Worm (Caenorhabditis elegans) whole organism, L4 larva: ENCODE results near the gene rif-1.1.

ENCODE experiments used
- F49E8.2 ChIP-seq: sonication (generic microtip); optimal IDR thresholded peaks from 2 replicates; lab custom pipeline; 2016; ENCODE audit warnings: missing compliant biosample characterization, mild to moderate bottlenecking, missing genetic modification characterization, borderline replicate concordance
- T20F7.1 ChIP-seq: fragments of 200-800 bp; sonication (Bioruptor generic); optimal IDR thresholded peaks from 2 replicates; lab custom pipeline; 2018; ENCODE audit warnings: mild to moderate bottlenecking, missing genetic modification characterization, missing compliant biosample characterization
- Y105C5A.15 ChIP-seq: fragments of 200-800 bp; sonication (Bioruptor generic); IDR thresholded peaks from 2 replicates; pipeline ENCODE4 v1.3.6; 2022; ENCODE audit warnings: missing genetic modification characterization, missing compliant biosample characterization
- Y75B8A.6 ChIP-seq: fragments of 200-800 bp; sonication (Bioruptor generic); IDR thresholded peaks from 2 replicates; pipeline ENCODE4 v1.3.6; 2022; ENCODE audit warnings: missing genetic modification reagents, missing genetic modification characterization, missing compliant biosample characterization
- aha-1 ChIP-seq: fragments of 150-350 bp; peaks from one replicate; lab custom pipeline; 2014; ENCODE audit warnings: missing biosample characterization, missing genetic modification characterization
- ama-1 ChIP-seq: fragments of 150-350 bp; optimal IDR thresholded peaks from 2 replicates; lab custom pipeline; 2014; ENCODE audit warnings: inconsistent platforms, mixed read lengths
- ceh-32 ChIP-seq: sonication (generic microtip); optimal IDR thresholded peaks from 2 replicates; lab custom pipeline; 2016; ENCODE audit warnings: mild to moderate bottlenecking, missing genetic modification characterization, missing compliant biosample characterization; ENCODE audit not compliant: poor library complexity
- ceh-82 ChIP-seq: sonication (generic microtip); optimal IDR thresholded peaks from 2 replicates; lab custom pipeline; 2017; ENCODE audit warnings: missing biosample characterization, missing genetic modification characterization
- dmd-6 ChIP-seq: fragments of 200-800 bp; sonication (Bioruptor generic); IDR thresholded peaks from 2 replicates; pipeline ENCODE4 v1.3.6; 2022; ENCODE audit warnings: missing genetic modification reagents, missing genetic modification characterization, missing compliant biosample characterization
- dmd-9 ChIP-seq: fragments of 200-800 bp; sonication (Bioruptor generic); IDR thresholded peaks from 2 replicates; pipeline ENCODE4 v1.3.6; 2022; ENCODE audit warnings: missing genetic modification reagents, missing genetic modification characterization, missing compliant biosample characterization
- dve-1 ChIP-seq: sonication (generic microtip); optimal IDR thresholded peaks from 2 replicates; lab custom pipeline; 2017; ENCODE audit warnings: antibody characterized with exemption, mild to moderate bottlenecking, missing genetic modification characterization, missing compliant biosample characterization; ENCODE audit not compliant: insufficient read depth
- gei-8 ChIP-seq: fragments of 200-800 bp; sonication (Bioruptor generic); optimal IDR thresholded peaks from 2 replicates; lab custom pipeline; 2018; ENCODE audit warnings: mild to moderate bottlenecking, missing genetic modification characterization, missing compliant biosample characterization
- hif-1 ChIP-seq, 2 experiments: sonication (generic microtip); optimal IDR thresholded peaks; 2 replicates each; lab custom pipeline; 2016 to 2017; ENCODE audit warnings: missing compliant biosample characterization in 2 of 2, missing genetic modification characterization in 2 of 2, missing genetic modification reagents in 2 of 2, missing genotype in 2 of 2, mild to moderate bottlenecking in 1 of 2
- hlh-11 ChIP-seq: fragments of 200-800 bp; sonication (Bioruptor generic); optimal IDR thresholded peaks from 2 replicates; lab custom pipeline; 2018; ENCODE audit warnings: mild to moderate bottlenecking, missing genetic modification characterization, missing compliant biosample characterization
- hlh-30 ChIP-seq: sonication (generic microtip); optimal IDR thresholded peaks from 2 replicates; lab custom pipeline; 2017; ENCODE audit warnings: antibody characterized with exemption, mild to moderate bottlenecking, missing genetic modification characterization, missing compliant biosample characterization; ENCODE audit not compliant: insufficient read depth
- lin-13 ChIP-seq: fragments of 150-350 bp; optimal IDR thresholded peaks from 2 replicates; lab custom pipeline; 2014; ENCODE audit warnings: missing biosample characterization, missing genetic modification reagents, missing genetic modification characterization
- lin-15B ChIP-seq: fragments of 150-350 bp; sonication (generic microtip); optimal IDR thresholded peaks from 3 replicates; lab custom pipeline; 2014; ENCODE audit warnings: missing biosample characterization, missing genetic modification characterization
- lsy-2 ChIP-seq, 2 experiments: fragments of 150-350 bp in 1 of 2; sonication (generic microtip) in 1 of 2; optimal IDR thresholded peaks; 2 replicates each; lab custom pipeline; 2014 to 2017; ENCODE audit warnings: missing biosample characterization in 2 of 2, missing genetic modification characterization in 2 of 2
- madf-5 ChIP-seq, 2 experiments: fragments of 200-800 bp; sonication (Bioruptor generic); IDR thresholded peaks; 2 replicates each; pipeline ENCODE4 v1.3.6; 2022; ENCODE audit warnings: missing compliant biosample characterization in 2 of 2, missing genetic modification characterization in 2 of 2
- madf-9 ChIP-seq: fragments of 200-800 bp; sonication (Bioruptor generic); conservative IDR thresholded peaks from 2 replicates; pipeline ENCODE4 v1.3.6; 2022; ENCODE audit warnings: missing genetic modification reagents, missing genetic modification characterization, missing compliant biosample characterization
- mdl-1 ChIP-seq, 2 experiments: fragments of 150-350 bp in 1 of 2; sonication (generic microtip) in 1 of 2; optimal IDR thresholded peaks; 2 replicates each; lab custom pipeline; 2014 to 2017; ENCODE audit warnings: missing biosample characterization in 2 of 2, missing genetic modification characterization in 2 of 2
- mdt-29 ChIP-seq: fragments of 200-800 bp; sonication (Bioruptor generic); IDR thresholded peaks from 2 replicates; pipeline ENCODE4 v1.3.6; 2022; ENCODE audit warnings: missing genetic modification reagents, missing genetic modification characterization, missing compliant biosample characterization
- mep-1 ChIP-seq: fragments of 150-350 bp; sonication (generic microtip); optimal IDR thresholded peaks from 3 replicates; lab custom pipeline; 2014; ENCODE audit warnings: missing biosample characterization, missing genetic modification characterization
- mes-2 ChIP-seq: sonication (generic microtip); optimal IDR thresholded peaks from 2 replicates; lab custom pipeline; 2016; ENCODE audit warnings: missing genotype, mild to moderate bottlenecking, missing genetic modification characterization, missing compliant biosample characterization; ENCODE audit not compliant: poor library complexity, severe bottlenecking
- nhr-111 ChIP-seq: fragments of 200-800 bp; sonication (Bioruptor generic); optimal IDR thresholded peaks from 2 replicates; lab custom pipeline; 2018; ENCODE audit warnings: mild to moderate bottlenecking, missing genetic modification characterization, missing compliant biosample characterization
- nhr-25 ChIP-seq: sonication (generic microtip); optimal IDR thresholded peaks from 2 replicates; lab custom pipeline; 2017; ENCODE audit warnings: missing genetic modification characterization, mild to moderate bottlenecking, missing compliant biosample characterization, antibody characterized with exemption, moderate library complexity, borderline replicate concordance; ENCODE audit not compliant: insufficient read depth
- nhr-28 ChIP-seq: fragments of 150-350 bp; optimal IDR thresholded peaks from 2 replicates; lab custom pipeline; 2014; ENCODE audit warnings: missing biosample characterization, missing genetic modification characterization
- php-3 ChIP-seq: fragments of 200-800 bp; sonication (Bioruptor generic); IDR thresholded peaks from 2 replicates; pipeline ENCODE4 v1.3.6; 2022; ENCODE audit warnings: missing genetic modification reagents, missing genetic modification characterization, missing compliant biosample characterization
- pqm-1 ChIP-seq: sonication (generic microtip); optimal IDR thresholded peaks from 2 replicates; lab custom pipeline; 2017; ENCODE audit warnings: missing biosample characterization, missing genetic modification characterization
- snpc-1.2 ChIP-seq: fragments of 200-800 bp; sonication (Bioruptor generic); IDR thresholded peaks from 2 replicates; pipeline ENCODE4 v1.3.6; 2022; ENCODE audit warnings: missing genetic modification reagents, missing genetic modification characterization, missing compliant biosample characterization
- tra-1 ChIP-seq: fragments of 200-800 bp; sonication (Bioruptor generic); IDR thresholded peaks from 2 replicates; pipeline ENCODE4 v1.3.6; 2022; ENCODE audit warnings: missing genetic modification reagents, missing genetic modification characterization, missing compliant biosample characterization
- unc-62 ChIP-seq, 3 experiments: fragments of 150-350 bp in 1 of 3; sonication (generic microtip); optimal IDR thresholded peaks in 2 of 3; peaks in 1 of 3; 1 replicate in 1 of 3; 2 replicates in 2 of 3; lab custom pipeline; 2014 to 2017; ENCODE audit warnings: missing biosample characterization in 3 of 3, missing genetic modification characterization in 3 of 3, missing genetic modification reagents in 3 of 3, missing genotype in 1 of 3
- zag-1 ChIP-seq: fragments of 150-350 bp; optimal IDR thresholded peaks from 2 replicates; lab custom pipeline; 2014; ENCODE audit warnings: missing biosample characterization, missing genetic modification characterization
- zfp-3 ChIP-seq: fragments of 200-800 bp; sonication (Bioruptor generic); conservative IDR thresholded peaks from 2 replicates; pipeline ENCODE4 v1.3.6; 2022; ENCODE audit warnings: missing genetic modification reagents, missing genetic modification characterization, missing compliant biosample characterization

The rif-1.1 gene

ce11 chrIV:17474047-17474446 lies 13.0 kb upstream of the rif-1.1 start (continued):
- TF ChIP-seq nhr-111: no peak
- 0 out of 2 replicates have a peak, but pooled peaks have one; percentile 18 for TF ChIP-seq mdt-29
- no peak for TF ChIP-seq aha-1 (tag; lab: Kevin White, UChicago)
- TF ChIP-seq snpc-1.2: no peak
- TF ChIP-seq dmd-9 (GFP tag; lab: Robert Waterston, UW): no peak
- no peak for TF ChIP-seq madf-5 (GFP tag; IDR thresholded peaks at IDR 0.05; lab: Robert Waterston, UW)
- TF ChIP-seq zag-1: no peak

ce11 chrIV:17473034-17473433 lies 12.0 kb upstream of the rif-1.1 start, which contains the start of gene gba-3:
TSS of gene gba-3 (plus strand) at chrIV:17473334.
- TF ChIP-seq ceh-32 (tag; lab: Kevin White, UChicago): no peak
- no peak for TF ChIP-seq mdl-1 (tag; optimal IDR thresholded peaks at IDR 0.05; lab: Kevin White, UChicago)
- no peak for TF ChIP-seq php-3 (GFP tag; lab: Robert Waterston, UW)

- TF ChIP-seq F49E8.2 (no peak), hlh-30 (peak; percentile 37), hlh-11 (tag; lab: Kevin White, UChicago) (peak; percentile 55), dmd-9 (GFP tag; lab: Robert Waterston, UW) (no peak), dve-1 (tag; lab: Kevin White, UChicago) (peak; percentile 18), mdl-1 (tag; optimal IDR thresholded peaks at IDR 0.05; lab: Kevin White, UChicago) (peak in 1 of 2 experiments; percentile 14), ceh-82 (no peak), nhr-25 (peak; percentile 64), nhr-28 (tag; lab: Kevin White, UChicago) (peak; percentile 31), mep-1 (peak; percentile 33), dmd-6 (GFP tag; lab: Robert Waterston, UW) (peak; percentile 32; the same call in 1 of the 2 replicates), aha-1 (tag; lab: Kevin White, UChicago) (peak; percentile 55), hif-1 (tag; optimal IDR thresholded peaks at IDR 0.05; lab: Kevin White, UChicago) (no peak)
These were observed 10.9 kb upstream of the rif-1.1 start, which contains the start of gene epic-1 for ce11 chrIV:17471870-17472459. TSS of gene epic-1 (minus strand) at chrIV:17471920.

DNA sequence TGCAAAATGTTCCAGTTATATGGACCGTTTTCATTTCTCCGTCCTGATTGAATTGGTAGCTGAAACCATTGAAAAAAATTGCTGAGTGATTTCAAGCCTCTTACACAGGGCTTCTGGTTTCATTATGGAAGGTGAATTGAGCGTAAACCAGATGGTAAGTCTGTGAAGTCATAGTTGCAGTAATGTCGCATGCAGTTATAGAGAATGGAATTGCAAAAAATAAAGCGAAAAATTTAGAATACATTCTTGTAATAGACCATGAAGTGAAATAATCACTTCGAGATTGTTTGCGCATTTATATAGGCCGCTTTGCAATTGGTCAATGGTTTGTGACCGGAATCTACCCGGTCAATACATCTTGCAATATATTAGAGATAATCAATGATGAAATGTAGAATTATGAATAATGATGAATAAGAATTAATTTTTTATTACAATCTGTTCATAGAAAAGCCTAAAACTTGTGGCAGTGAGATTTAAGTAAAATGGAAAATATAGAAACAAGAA lies 9.1 kb upstream of the rif-1.1 start, which contains the start of gene F11E6.4:
Gene F11E6.4, minus strand, starts transcription at position 259 of the 507 bp plus-strand sequence.
- TF ChIP-seq unc-62 (GFP tag; optimal IDR thresholded peaks at IDR 0.05 in 1 of 2; lab: Kevin White, UChicago) (peak in 1 of 2 experiments; percentile 4), unc-62 (tag; optimal IDR thresholded peaks at IDR 0.05; lab: Kevin White, UChicago) (no peak), Y105C5A.15 (GFP tag; lab: Robert Waterston, UW) (0 out of 2 replicates have a peak, but pooled peaks have one; percentile 52), gei-8 (GFP tag; lab: Kevin White, UChicago) (peak; percentile 27), lin-13 (GFP tag; lab: Kevin White, UChicago) (no peak), aha-1 (tag; lab: Kevin White, UChicago) (peak; percentile 67), dve-1 (tag; lab: Kevin White, UChicago) (peak; percentile 32), mes-2 (tag; lab: Kevin White, UChicago) (no peak), T20F7.1 (GFP tag; lab: Kevin White, UChicago) (peak; percentile 43), zfp-3 (peak; percentile 93), ama-1 (lab: Kevin White, UChicago) (peak; percentile 51), Y75B8A.6 (0 out of 2 replicates have a peak, but pooled peaks have one; percentile 29), tra-1 (GFP tag; lab: Robert Waterston, UW) (peak; percentile 33; the same call in 1 of the 2 replicates), nhr-25 (peak; percentile 89), mep-1 (peak; percentile 57), lin-15B (tag; lab: Kevin White, UChicago) (no peak), pqm-1 (no peak), lsy-2 (tag; optimal IDR thresholded peaks at IDR 0.05; lab: Kevin White, UChicago) (peak in 1 of 2 experiments; percentile 21), madf-9 (GFP tag; lab: Robert Waterston, UW) (peak; percentile 39)
- TF ChIP-seq, all 104 proteins: peak for 14
